Fruit fly (Drosophila melanogaster) whole organism, embryonic: ENCODE measurements around the gene CG42716.

ENCODE experiments used
- Blimp-1 ChIP-seq: fragments of 200-800 bp; sonication (Bioruptor generic); optimal IDR thresholded peaks from 3 replicates; lab custom pipeline; 2018; ENCODE audit warnings: missing biosample characterization, missing genetic modification characterization, mild to moderate bottlenecking, moderate library complexity, missing genetic modification reagents
- Bteb2 ChIP-seq: fragments of 200-800 bp; sonication (Bioruptor generic); optimal IDR thresholded peaks from 2 replicates; lab custom pipeline; 2016; ENCODE audit warnings: missing biosample characterization, missing genetic modification characterization
- CG10147 ChIP-seq: fragments of 200-800 bp; sonication (Bioruptor generic); optimal IDR thresholded peaks from 2 replicates; lab custom pipeline; 2019; ENCODE audit warnings: missing biosample characterization, mild to moderate bottlenecking, missing genetic modification characterization, moderate library complexity
- CG15601 ChIP-seq: fragments of 200-800 bp; sonication (Bioruptor generic); optimal IDR thresholded peaks from 3 replicates; lab custom pipeline; 2019; ENCODE audit warnings: missing biosample characterization, mild to moderate bottlenecking, missing genetic modification characterization, moderate library complexity
- CG1602 ChIP-seq: fragments of 200-800 bp; sonication (Bioruptor generic); optimal IDR thresholded peaks from 3 replicates; lab custom pipeline; 2016; ENCODE audit warnings: missing biosample characterization, missing genetic modification characterization
- CG17802 ChIP-seq: fragments of 200-800 bp; sonication (Bioruptor generic); optimal IDR thresholded peaks from 2 replicates; lab custom pipeline; 2018; ENCODE audit warnings: missing biosample characterization, mild to moderate bottlenecking, missing genetic modification characterization, moderate library complexity
- CG2678 ChIP-seq: fragments of 200-800 bp; sonication (Bioruptor generic); optimal IDR thresholded peaks from 3 replicates; lab custom pipeline; 2019; ENCODE audit warnings: missing biosample characterization, mild to moderate bottlenecking, missing genetic modification characterization, moderate library complexity
- CG31365 ChIP-seq: fragments of 200-800 bp; sonication (Bioruptor generic); optimal IDR thresholded peaks from 2 replicates; lab custom pipeline; 2018; ENCODE audit warnings: missing biosample characterization, mild to moderate bottlenecking, missing genetic modification characterization
- CG31388 ChIP-seq: fragments of 200-800 bp; sonication (Bioruptor generic); optimal IDR thresholded peaks from 2 replicates; lab custom pipeline; 2016; ENCODE audit warnings: missing biosample characterization, missing genetic modification characterization
- CG3726 ChIP-seq: fragments of 200-800 bp; sonication (Bioruptor generic); IDR thresholded peaks from 3 replicates; pipeline ENCODE4, ENCODE4 v1.3.6; 2022; ENCODE audit warnings: missing biosample characterization, missing genetic modification characterization
- CG42726 ChIP-seq: fragments of 200-800 bp; sonication (Bioruptor generic); IDR thresholded peaks from 2 replicates; pipeline ENCODE4 v1.3.6; 2022; ENCODE audit warnings: missing biosample characterization, missing genetic modification characterization; ENCODE audit not compliant: partially characterized antibody
- CG4854 ChIP-seq: fragments of 200-800 bp; sonication (Bioruptor generic); optimal IDR thresholded peaks from 2 replicates; lab custom pipeline; 2016; ENCODE audit warnings: missing biosample characterization, missing genetic modification characterization, inconsistent platforms
- CG6765 ChIP-seq: fragments of 200-800 bp; sonication (Bioruptor generic); optimal IDR thresholded peaks from 3 replicates; lab custom pipeline; 2017; ENCODE audit warnings: missing biosample characterization, mild to moderate bottlenecking, missing genetic modification characterization
- CG7372 ChIP-seq: fragments of 200-800 bp; sonication (Bioruptor generic); IDR thresholded peaks from 2 replicates; pipeline ENCODE4 v1.3.6; 2022; ENCODE audit warnings: missing biosample characterization, missing genetic modification characterization
- CHES-1-like ChIP-seq: fragments of 200-800 bp; sonication (Bioruptor generic); optimal IDR thresholded peaks from 2 replicates; lab custom pipeline; 2016; ENCODE audit warnings: missing biosample characterization, missing genetic modification characterization
- D ChIP-seq, 2 experiments: fragments of 200-800 bp in 1 of 2; fragments of >200 bp in 1 of 2; sonication (Bioruptor generic) in 1 of 2; optimal IDR thresholded peaks; 2 replicates in 1 of 2; 3 replicates in 1 of 2; lab custom pipeline; 2017; ENCODE audit warnings: mild to moderate bottlenecking in 1 of 2, missing biosample characterization in 1 of 2, missing genetic modification characterization in 1 of 2, missing genetic modification reagents in 1 of 2
- D19B ChIP-seq: fragments of 200-800 bp; sonication (Bioruptor generic); optimal IDR thresholded peaks from 2 replicates; lab custom pipeline; 2017; ENCODE audit warnings: missing biosample characterization, mild to moderate bottlenecking, missing genetic modification characterization
- Dek ChIP-seq: fragments of 200-800 bp; sonication (Bioruptor generic); optimal IDR thresholded peaks from 3 replicates; lab custom pipeline; 2019; ENCODE audit warnings: missing biosample characterization, mild to moderate bottlenecking, missing genetic modification characterization, moderate library complexity
- Dll ChIP-seq: fragments of 200-800 bp; sonication (Bioruptor generic); IDR thresholded peaks from 4 replicates; pipeline ENCODE4 v1.3.6; 2022; ENCODE audit warnings: missing biosample characterization, missing genetic modification characterization; ENCODE audit not compliant: partially characterized antibody
- Ets97D ChIP-seq: fragments of 200-800 bp; sonication (Bioruptor generic); optimal IDR thresholded peaks from 3 replicates; lab custom pipeline; 2016; ENCODE audit warnings: missing biosample characterization, missing genetic modification characterization
- Hr51 ChIP-seq, 2 experiments: fragments of 200-800 bp; sonication (Bioruptor generic); optimal IDR thresholded peaks; 2 replicates in 1 of 2; 3 replicates in 1 of 2; lab custom pipeline; 2016 to 2018; ENCODE audit warnings: missing biosample characterization in 2 of 2, missing genetic modification characterization in 2 of 2, mild to moderate bottlenecking in 1 of 2, moderate library complexity in 1 of 2
- Lim3 ChIP-seq: fragments of 200-800 bp; sonication (Bioruptor generic); IDR thresholded peaks from 2 replicates; pipeline ENCODE4 v1.3.6; 2022; ENCODE audit warnings: missing biosample characterization, missing genetic modification characterization
- NC2α ChIP-seq: fragments of 200-800 bp; sonication (Bioruptor generic); optimal IDR thresholded peaks from 2 replicates; lab custom pipeline; 2016; ENCODE audit warnings: missing biosample characterization, missing genetic modification characterization
- Rx ChIP-seq: fragments of 200-800 bp; sonication (Bioruptor generic); IDR thresholded peaks from 2 replicates; pipeline ENCODE4 v1.3.6; 2022; ENCODE audit warnings: missing biosample characterization, missing genetic modification characterization
- Taf1 ChIP-seq: fragments of 200-800 bp; sonication (Bioruptor generic); IDR thresholded peaks from 2 replicates; pipeline ENCODE4 v1.3.6; 2022; ENCODE audit warnings: missing biosample characterization, missing genetic modification characterization
- Xbp1 ChIP-seq: fragments of 200-800 bp; sonication (Bioruptor generic); optimal IDR thresholded peaks from 3 replicates; lab custom pipeline; 2016; ENCODE audit warnings: missing biosample characterization, mild to moderate bottlenecking, missing genetic modification characterization
- YL-1 ChIP-seq: fragments of 200-800 bp; sonication (Bioruptor generic); optimal IDR thresholded peaks from 3 replicates; lab custom pipeline; 2017; ENCODE audit warnings: missing biosample characterization, mild to moderate bottlenecking, missing genetic modification characterization
- ac ChIP-seq: fragments of 200-800 bp; sonication (Bioruptor generic); optimal IDR thresholded peaks from 3 replicates; lab custom pipeline; 2017; ENCODE audit warnings: missing biosample characterization, mild to moderate bottlenecking, missing genetic modification characterization
- aop ChIP-seq: fragments of 200-800 bp; sonication (Bioruptor generic); IDR thresholded peaks from 2 replicates; pipeline ENCODE4 v1.3.6; 2022; ENCODE audit warnings: missing biosample characterization, missing genetic modification characterization
- cas ChIP-seq: fragments of 200-800 bp; sonication (Bioruptor generic); IDR thresholded peaks from 2 replicates; pipeline ENCODE4 v1.3.6; 2022; ENCODE audit warnings: missing biosample characterization, missing genetic modification characterization
- cg ChIP-seq: fragments of 200-800 bp; sonication (Bioruptor generic); optimal IDR thresholded peaks from 3 replicates; lab custom pipeline; 2019; ENCODE audit warnings: missing biosample characterization, mild to moderate bottlenecking, missing genetic modification characterization, moderate library complexity
- croc ChIP-seq: fragments of 200-800 bp; sonication (Bioruptor generic); conservative IDR thresholded peaks from 3 replicates; pipeline ENCODE4 v1.3.6; 2022; ENCODE audit warnings: missing biosample characterization, missing genetic modification characterization
- eyg ChIP-seq: fragments of 200-800 bp; sonication (Bioruptor generic); optimal IDR thresholded peaks from 3 replicates; lab custom pipeline; 2016; ENCODE audit warnings: missing biosample characterization, missing genetic modification characterization
- grn ChIP-seq: fragments of 200-800 bp; sonication (Bioruptor generic); optimal IDR thresholded peaks from 3 replicates; lab custom pipeline; 2017; ENCODE audit warnings: missing biosample characterization, missing genetic modification characterization
- hkb ChIP-seq, 2 experiments: fragments of 200-800 bp in 1 of 2; fragments of >200 bp in 1 of 2; sonication (Bioruptor generic) in 1 of 2; IDR thresholded peaks in 1 of 2; optimal IDR thresholded peaks in 1 of 2; 2 replicates each; pipeline versions ENCODE4 v1.3.6 to Lab custom; 2017 to 2022; ENCODE audit warnings: missing biosample characterization in 1 of 2, missing genetic modification characterization in 1 of 2
- klu ChIP-seq: fragments of 200-800 bp; sonication (Bioruptor generic); IDR thresholded peaks from 2 replicates; pipeline ENCODE4 v1.3.6; 2022; ENCODE audit warnings: missing biosample characterization, missing genetic modification characterization
- knrl ChIP-seq: fragments of 200-800 bp; sonication (Bioruptor generic); IDR thresholded peaks from 3 replicates; pipeline ENCODE4 v1.3.6; 2022; ENCODE audit warnings: missing biosample characterization, missing genetic modification characterization; ENCODE audit not compliant: partially characterized antibody
- lab ChIP-seq: fragments of 200-800 bp; sonication (Bioruptor generic); optimal IDR thresholded peaks from 3 replicates; lab custom pipeline; 2017; ENCODE audit warnings: missing biosample characterization, missing genetic modification characterization, mild to moderate bottlenecking, moderate library complexity, missing genetic modification reagents
- lola ChIP-seq, 3 experiments: fragments of >200 bp in 2 of 3; fragments of 200-800 bp in 1 of 3; sonication (Bioruptor generic) in 1 of 3; optimal IDR thresholded peaks; 2 replicates each; lab custom pipeline; 2017 to 2019; ENCODE audit warnings: missing biosample characterization in 3 of 3, missing genetic modification characterization in 3 of 3, mild to moderate bottlenecking in 1 of 3, moderate library complexity in 1 of 3
- odd ChIP-seq: fragments of 200-800 bp; sonication (Bioruptor generic); optimal IDR thresholded peaks from 2 replicates; lab custom pipeline; 2017; ENCODE audit warnings: missing biosample characterization, mild to moderate bottlenecking, missing genetic modification characterization
- pho ChIP-seq: fragments of 200-800 bp; sonication (Bioruptor generic); optimal IDR thresholded peaks from 2 replicates; lab custom pipeline; 2016; ENCODE audit warnings: missing biosample characterization, missing genetic modification characterization
- pnt ChIP-seq: fragments of 200-800 bp; sonication (Bioruptor generic); optimal IDR thresholded peaks from 3 replicates; lab custom pipeline; 2016; ENCODE audit warnings: missing biosample characterization, missing genetic modification characterization
- row ChIP-seq: fragments of 200-800 bp; sonication (Bioruptor generic); IDR thresholded peaks from 3 replicates; pipeline ENCODE4 v1.3.6; 2022; ENCODE audit warnings: missing biosample characterization, missing genetic modification characterization
- sens ChIP-seq: fragments of 200-800 bp; sonication (Bioruptor generic); peaks from one replicate; lab custom pipeline; 2016; ENCODE audit warnings: missing biosample characterization, missing genetic modification characterization
- sens-2 ChIP-seq: fragments of 200-800 bp; sonication (Bioruptor generic); IDR thresholded peaks from 2 replicates; pipeline ENCODE4 v1.3.6; 2022; ENCODE audit warnings: missing biosample characterization, missing genetic modification characterization
- slou ChIP-seq: fragments of 200-800 bp; sonication (Bioruptor generic); optimal IDR thresholded peaks from 3 replicates; lab custom pipeline; 2016; ENCODE audit warnings: missing biosample characterization, missing genetic modification characterization
- tgo ChIP-seq: fragments of 200-800 bp; sonication (Bioruptor generic); IDR thresholded peaks from 3 replicates; pipeline ENCODE4 v1.3.6; 2022; ENCODE audit warnings: missing biosample characterization, missing genetic modification characterization

CG42716 gene

DNA sequence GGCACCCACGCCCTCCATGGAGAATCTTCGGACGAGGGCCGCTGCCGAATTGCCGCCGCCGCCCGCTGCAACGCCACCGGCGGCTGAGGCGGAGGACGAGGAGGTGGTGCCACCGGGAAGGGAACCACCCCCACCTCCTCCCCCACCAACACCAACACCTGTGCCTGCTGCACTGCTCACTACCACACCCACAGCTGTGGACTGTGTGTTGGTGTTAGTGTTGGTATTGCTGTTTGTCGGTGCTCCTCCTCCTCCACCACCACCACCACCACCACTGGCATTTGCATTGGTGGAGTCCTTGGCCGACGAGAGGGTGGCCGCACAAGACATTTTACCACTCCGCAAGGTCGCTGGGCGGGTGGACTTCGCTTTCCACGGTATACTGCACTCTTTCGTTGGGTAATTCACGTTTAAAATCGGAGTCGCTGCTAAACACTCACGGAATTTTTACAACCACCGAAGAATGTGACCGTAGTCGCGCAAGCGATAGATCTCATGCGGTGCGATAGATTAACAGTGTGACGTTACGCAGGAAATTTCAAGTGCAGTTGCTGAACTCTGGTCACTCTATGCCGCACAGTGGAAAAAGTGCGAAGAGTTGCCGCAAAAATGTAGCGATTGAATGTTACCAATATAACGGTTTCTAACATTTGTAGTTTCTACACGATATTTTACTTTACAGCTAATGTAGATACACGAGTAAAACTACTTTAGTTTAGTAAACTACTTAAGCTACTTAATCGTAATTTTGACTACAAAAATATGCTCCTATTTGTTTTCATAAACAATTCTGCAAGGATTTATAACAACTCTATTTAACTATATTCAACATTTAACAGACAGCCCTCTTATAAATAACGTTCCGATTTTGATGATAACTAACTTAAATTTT is 22.0 kb upstream of the CG42716 start, which contains the start of gene mib1 (continued):
- TF ChIP-seq Blimp-1 (peak; percentile 18), D (optimal IDR thresholded peaks at IDR 0.05; lab: Kevin White, UChicago) (peak; percentile 78), D (GFP tag; optimal IDR thresholded peaks at IDR 0.05; lab: Kevin White, UChicago) (no peak), cg (GFP tag; lab: Kevin White, UChicago) (peak; percentile 98), Dek (tag; lab: Kevin White, UChicago) (peak; percentile 62), CG6765 (GFP tag; lab: Kevin White, UChicago) (no peak), CG7372 (no peak), CHES-1-like (GFP tag; lab: Kevin White, UChicago) (peak; percentile 71), ac (GFP tag; lab: Kevin White, UChicago) (peak; percentile 4), Dll (GFP tag; lab: Robert Waterston, UW) (peak; percentile 84), hkb (optimal IDR thresholded peaks at IDR 0.05; lab: Kevin White, UChicago) (no peak), hkb (GFP tag; IDR thresholded peaks at IDR 0.05; lab: Robert Waterston, UW) (0 out of 2 replicates have a peak, but pooled peaks have one; percentile 13), Bteb2 (no peak), sens (GFP tag; lab: Kevin White, UChicago) (peak; percentile 82), lab (peak; percentile 59), knrl (GFP tag; lab: Robert Waterston, UW) (peak; percentile 89), row (peak; percentile 90), Taf1 (GFP tag; lab: Robert Waterston, UW) (no peak), lola (GFP tag; optimal IDR thresholded peaks at IDR 0.05; lab: Kevin White, UChicago) (peak in 1 of 3 experiments; percentile 28), CG3726 (GFP tag; lab: Robert Waterston, UW) (no peak), Xbp1 (GFP tag; lab: Kevin White, UChicago) (peak; percentile 21), CG4854 (GFP tag; lab: Kevin White, UChicago) (peak; percentile 18), odd (peak; percentile 10), eyg (GFP tag; lab: Kevin White, UChicago) (no peak), grn (GFP tag; lab: Kevin White, UChicago) (no peak), pnt (GFP tag; lab: Kevin White, UChicago) (no peak), NC2α (no peak), CG1602 (no peak), tgo (GFP tag; lab: Robert Waterston, UW) (no peak), cas (GFP tag; lab: Robert Waterston, UW) (no peak), YL-1 (GFP tag; lab: Kevin White, UChicago) (peak; percentile 91), Lim3 (GFP tag; lab: Robert Waterston, UW) (no peak), CG17802 (tag; lab: Kevin White, UChicago) (no peak), CG31365 (tag; lab: Kevin White, UChicago) (peak; percentile 60), CG15601 (tag; lab: Kevin White, UChicago) (peak; percentile 66), Hr51 (GFP tag; optimal IDR thresholded peaks at IDR 0.05; lab: Kevin White, UChicago) (peak in 1 of 2 experiments; percentile 5), CG31388 (GFP tag; lab: Kevin White, UChicago) (no peak), pho (GFP tag; lab: Kevin White, UChicago) (peak; percentile 38), croc (GFP tag; lab: Robert Waterston, UW) (no peak), klu (GFP tag; lab: Robert Waterston, UW) (peak; percentile 25; the same call in 1 of the 2 replicates), slou (no peak), Ets97D (GFP tag; lab: Kevin White, UChicago) (peak; percentile 88), CG42726 (GFP tag; lab: Robert Waterston, UW) (peak; percentile 94), Rx (no peak), aop (GFP tag; lab: Robert Waterston, UW) (no peak), CG10147 (GFP tag; lab: Kevin White, UChicago) (peak; percentile 51), D19B (GFP tag; lab: Kevin White, UChicago) (no peak), sens-2 (GFP tag; lab: Robert Waterston, UW) (no peak), CG2678 (peak; percentile 14)
